Worm (Caenorhabditis elegans): ENCODE results near the gene bcmo-2.

Gene bcmo-2

DNA sequence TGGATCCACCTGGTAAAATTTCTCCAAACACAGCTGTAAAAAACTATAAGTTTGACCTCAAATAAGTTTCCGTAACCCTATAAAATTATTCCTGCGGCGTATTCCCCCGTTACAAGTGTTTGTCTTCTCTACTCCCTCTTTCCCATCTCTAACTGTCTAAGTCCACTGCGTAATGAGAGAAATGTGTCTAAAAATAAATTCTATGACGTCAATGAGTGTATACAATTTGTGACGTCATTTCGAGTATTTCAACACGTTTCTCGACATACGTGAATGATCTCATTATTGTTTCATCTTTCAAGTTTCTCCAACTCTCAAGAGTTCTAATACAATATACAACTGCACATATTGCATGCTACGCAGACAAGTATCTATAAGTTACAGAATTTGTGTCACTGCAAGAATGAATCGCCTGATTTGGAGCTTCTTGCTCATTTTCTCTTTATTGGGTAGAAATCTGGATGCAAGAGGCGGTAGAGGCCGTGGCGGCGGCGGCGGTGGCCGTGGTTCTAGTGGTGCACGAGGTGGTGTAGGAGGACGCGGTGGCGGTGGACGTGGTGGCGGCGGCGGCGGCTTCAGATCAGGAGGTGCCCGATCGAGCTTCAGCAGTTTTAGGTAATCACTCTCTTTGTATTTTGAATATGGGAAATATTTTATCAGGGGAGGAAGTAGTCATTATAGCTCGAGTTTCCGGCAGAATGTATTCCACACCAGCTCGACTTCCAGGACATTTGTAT lies 12.7 kb downstream of the bcmo-2 start, which contains the start of gene F53C3.6:
Gene F53C3.6 (plus strand): TSS at position 385 of the 737 bp plus-strand sequence.
- no peak for TF ChIP-seq lin-38 (GFP tag; IDR thresholded peaks at IDR 0.05)
- peak in 1 of 2 experiments; percentile 76 for TF ChIP-seq lsy-2 (tag; optimal IDR thresholded peaks at IDR 0.05)
- TF ChIP-seq ceh-28 (tag; optimal IDR thresholded peaks at IDR 0.05): no peak
- TF ChIP-seq set-16 (GFP tag; IDR thresholded peaks at IDR 0.05): peak; percentile 94
- TF ChIP-seq nhr-6 (tag; optimal IDR thresholded peaks at IDR 0.05): peak; percentile 18
- peak; percentile 60 for TF ChIP-seq dmd-6 (GFP tag; IDR thresholded peaks at IDR 0.05)
- peak; percentile 54 for TF ChIP-seq nhr-28 (tag; optimal IDR thresholded peaks at IDR 0.05)
- peak; percentile 98 for TF ChIP-seq aha-1 (tag)
- TF ChIP-seq F37D6.2 (tag; optimal IDR thresholded peaks at IDR 0.05): peak; percentile 33
- TF ChIP-seq dve-1 (tag; optimal IDR thresholded peaks at IDR 0.05; ENCODE audit: insufficient read depth): no peak
- no peak for TF ChIP-seq fkh-10 (GFP tag; optimal IDR thresholded peaks at IDR 0.05)
- peak; percentile 54 for TF ChIP-seq nhr-48 (tag; optimal IDR thresholded peaks at IDR 0.05)
- TF ChIP-seq hif-1 (tag; optimal IDR thresholded peaks at IDR 0.05): peak in 1 of 2 experiments; percentile 24
- peak; percentile 39 for TF ChIP-seq lin-13 (GFP tag; optimal IDR thresholded peaks at IDR 0.05)
- peak; percentile 70 for TF ChIP-seq hlh-11 (tag; optimal IDR thresholded peaks at IDR 0.05)
- peak; percentile 28 for TF ChIP-seq nhr-11 (tag; optimal IDR thresholded peaks at IDR 0.05)
- no peak for TF ChIP-seq egl-43 (GFP tag; IDR thresholded peaks at IDR 0.05)
- TF ChIP-seq daf-16 (GFP tag; optimal IDR thresholded peaks at IDR 0.05): peak in 1 of 2 experiments; percentile 1
- TF ChIP-seq daf-16 (tag; optimal IDR thresholded peaks at IDR 0.05): no peak
- peak; percentile 21 for TF ChIP-seq dpl-1 (GFP tag; optimal IDR thresholded peaks at IDR 0.05)
- TF ChIP-seq hmg-1.1 (GFP tag; IDR thresholded peaks at IDR 0.05): 0 out of 2 replicates have a peak, but pooled peaks have one; percentile 37
- peak; percentile 6 for TF ChIP-seq mxl-3 (GFP tag; optimal IDR thresholded peaks at IDR 0.05)
- peak in 1 of 2 experiments; percentile 78 for TF ChIP-seq unc-62 (GFP tag; optimal IDR thresholded peaks at IDR 0.05 in 1 of 2)
- TF ChIP-seq unc-62 (tag; optimal IDR thresholded peaks at IDR 0.05): no peak
- no peak for TF ChIP-seq lin-1 (GFP tag; IDR thresholded peaks at IDR 0.05)
- no peak for TF ChIP-seq snpc-4 (tag; optimal IDR thresholded peaks at IDR 0.05)
- TF ChIP-seq mes-2 (tag; optimal IDR thresholded peaks at IDR 0.05; ENCODE audit: poor library complexity, severe bottlenecking): peak; percentile 38
- peak; percentile 6 to 77 for TF ChIP-seq mdl-1 (tag; optimal IDR thresholded peaks at IDR 0.05)

DNA sequence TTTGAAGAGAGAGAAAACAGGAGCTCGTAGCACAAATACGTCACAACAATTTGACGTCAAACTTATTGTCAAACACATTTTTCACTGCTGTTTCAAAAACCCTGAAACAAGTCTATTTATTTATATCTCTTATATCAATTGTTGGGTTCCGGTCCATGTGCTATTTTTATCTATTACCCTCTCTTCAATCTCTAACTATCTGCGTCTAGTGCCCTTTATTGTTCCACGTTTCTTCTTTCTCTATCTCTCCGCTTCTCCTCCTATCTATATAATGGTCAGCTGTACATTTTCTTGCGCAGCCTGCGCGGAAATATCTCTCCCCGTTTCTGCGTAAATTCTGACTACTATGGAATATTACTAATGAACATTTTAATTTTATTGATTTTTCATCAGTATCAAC lies 13.7 kb downstream of the bcmo-2 start:
- no peak for TF ChIP-seq nhr-237 (tag; optimal IDR thresholded peaks at IDR 0.05)
- TF ChIP-seq Y48G9A.11 (GFP tag; IDR thresholded peaks at IDR 0.05): no peak
- TF ChIP-seq nhr-77 (tag; optimal IDR thresholded peaks at IDR 0.05): no peak
- no peak for TF ChIP-seq Y75B8A.6 (GFP tag; IDR thresholded peaks at IDR 0.05)
- no peak for TF ChIP-seq dmd-6 (GFP tag; IDR thresholded peaks at IDR 0.05)
- TF ChIP-seq sdz-12 (GFP tag; optimal IDR thresholded peaks at IDR 0.05): no peak
- TF ChIP-seq ceh-28 (tag; optimal IDR thresholded peaks at IDR 0.05): no peak
- TF ChIP-seq nhr-28 (tag; optimal IDR thresholded peaks at IDR 0.05): peak; percentile 42
- no peak for TF ChIP-seq mxl-2 (GFP tag; conservative IDR thresholded peaks at IDR 0.05)
- TF ChIP-seq lin-38 (GFP tag; IDR thresholded peaks at IDR 0.05): no peak
- TF ChIP-seq lin-39 (tag; optimal IDR thresholded peaks at IDR 0.05): no peak
- TF ChIP-seq aha-1 (tag): peak; percentile 92
- no peak for TF ChIP-seq ces-1 (GFP tag; optimal IDR thresholded peaks at IDR 0.05)
- no peak for TF ChIP-seq tag-97 (GFP tag; IDR thresholded peaks at IDR 0.05)
- TF ChIP-seq hlh-11 (tag; optimal IDR thresholded peaks at IDR 0.05): peak; percentile 67
- TF ChIP-seq cey-2 (tag; optimal IDR thresholded peaks at IDR 0.05; ENCODE audit: borderline replicate concordance, insufficient read depth): no peak
- no peak for TF ChIP-seq vab-7 (GFP tag; IDR thresholded peaks at IDR 0.05)
- no peak for TF ChIP-seq F49E8.2 (tag; optimal IDR thresholded peaks at IDR 0.05; ENCODE audit: borderline replicate concordance)
- TF ChIP-seq unc-130 (GFP tag; optimal IDR thresholded peaks at IDR 0.05): no peak
- no peak for TF ChIP-seq daf-8 (GFP tag; IDR thresholded peaks at IDR 0.05)
- TF ChIP-seq ztf-7 (tag; optimal IDR thresholded peaks at IDR 0.05): no peak
- TF ChIP-seq gei-8 (GFP tag; optimal IDR thresholded peaks at IDR 0.05): no peak
- TF ChIP-seq zip-2 (tag; optimal IDR thresholded peaks at IDR 0.05): no peak
- TF ChIP-seq spr-1 (tag; optimal IDR thresholded peaks at IDR 0.05): no peak
- TF ChIP-seq ceh-82 (tag; optimal IDR thresholded peaks at IDR 0.05): no peak
- no peak for TF ChIP-seq unc-39 (tag; optimal IDR thresholded peaks at IDR 0.05)
- no peak for TF ChIP-seq ama-1 (optimal IDR thresholded peaks at IDR 0.05)
- TF ChIP-seq mdl-1 (tag; optimal IDR thresholded peaks at IDR 0.05): peak in 1 of 2 experiments; percentile 77
- peak in 1 of 2 experiments; percentile 73 for TF ChIP-seq daf-16 (GFP tag; optimal IDR thresholded peaks at IDR 0.05)
- TF ChIP-seq daf-16 (tag; optimal IDR thresholded peaks at IDR 0.05): no peak
